Fruit fly (Drosophila melanogaster): Measurements from ENCODE around the gene CG44194.

CG44194 gene

dm6 chr3R:12982167-12982981 lies 15.2 kb downstream of the CG44194 start (continued):
- no peak for TF ChIP-seq sima (GFP tag; optimal IDR thresholded peaks at IDR 0.05)
- peak; percentile 38 for TF ChIP-seq Blimp-1 (GFP tag; optimal IDR thresholded peaks at IDR 0.05)
- TF ChIP-seq CG2202 (tag; optimal IDR thresholded peaks at IDR 0.05) = peak; percentile 33
- peak; percentile 13 for TF ChIP-seq CG18764 (GFP tag; optimal IDR thresholded peaks at IDR 0.05)
- no peak for TF ChIP-seq CG8290 (GFP tag; optimal IDR thresholded peaks at IDR 0.05)
- peak in 1 of 2 experiments; percentile 60 for TF ChIP-seq CG8290 (tag; optimal IDR thresholded peaks at IDR 0.05)
- TF ChIP-seq Sin3A (optimal IDR thresholded peaks at IDR 0.05) = no peak
- no peak for TF ChIP-seq jing (GFP tag; optimal IDR thresholded peaks at IDR 0.05)
- TF ChIP-seq hth (optimal IDR thresholded peaks at IDR 0.05) = no peak
- peak; percentile 10 for TF ChIP-seq corto (GFP tag; optimal IDR thresholded peaks at IDR 0.05)
- TF ChIP-seq B-H1 (GFP tag; IDR thresholded peaks at IDR 0.05) = no peak
- TF ChIP-seq slou (GFP tag; optimal IDR thresholded peaks at IDR 0.05) = peak; percentile 38
- TF ChIP-seq zfh2 (GFP tag; optimal IDR thresholded peaks at IDR 0.05) = peak; percentile 60
- TF ChIP-seq Oli (tag; optimal IDR thresholded peaks at IDR 0.05) = peak; percentile 83
- TF ChIP-seq NfI (GFP tag; optimal IDR thresholded peaks at IDR 0.05) = peak; percentile 77
- peak; percentile 32 for TF ChIP-seq tin (GFP tag; optimal IDR thresholded peaks at IDR 0.05)
- peak; percentile 53 for TF ChIP-seq dmrt11E (tag; optimal IDR thresholded peaks at IDR 0.05)
- TF ChIP-seq eyg (GFP tag; optimal IDR thresholded peaks at IDR 0.05) = no peak
- peak; percentile 50; the same call in 1 of the 3 replicates for TF ChIP-seq Mrtf (GFP tag; IDR thresholded peaks at IDR 0.05)
- TF ChIP-seq CG16813 (GFP tag; IDR thresholded peaks at IDR 0.05; ENCODE audit: partially characterized antibody) = no peak
- peak; percentile 58; the same call in 1 of the 2 replicates for TF ChIP-seq ranshi (GFP tag; IDR thresholded peaks at IDR 0.05)
- TF ChIP-seq yki (optimal IDR thresholded peaks at IDR 0.05) = no peak
- TF ChIP-seq CG10209 (GFP tag; optimal IDR thresholded peaks at IDR 0.05) = peak; percentile 71
- no peak for TF ChIP-seq chif (GFP tag; optimal IDR thresholded peaks at IDR 0.05)
- peak; percentile 64 for TF ChIP-seq CG30403 (GFP tag; optimal IDR thresholded peaks at IDR 0.05)
- no peak for TF ChIP-seq NC2α (GFP tag; optimal IDR thresholded peaks at IDR 0.05)
- no peak for TF ChIP-seq en (GFP tag; optimal IDR thresholded peaks at IDR 0.05)
- peak in 1 of 2 experiments; percentile 28 for TF ChIP-seq insv (GFP tag; optimal IDR thresholded peaks at IDR 0.05)
- TF ChIP-seq lilli (GFP tag; optimal IDR thresholded peaks at IDR 0.05) = peak; percentile 63
- peak; percentile 63 for TF ChIP-seq CG16815 (GFP tag; optimal IDR thresholded peaks at IDR 0.05)
- peak; percentile 34 for TF ChIP-seq nmo (GFP tag; optimal IDR thresholded peaks at IDR 0.05)
- peak; percentile 20 for TF ChIP-seq CG7928 (GFP tag; optimal IDR thresholded peaks at IDR 0.05)
- TF ChIP-seq grn (GFP tag; optimal IDR thresholded peaks at IDR 0.05) = peak; percentile 32
- 0 out of 4 replicates have a peak, but pooled peaks have one; percentile 43 for TF ChIP-seq chinmo (GFP tag; IDR thresholded peaks at IDR 0.05; ENCODE audit: partially characterized antibody)
- no peak for TF ChIP-seq ftz-f1 (GFP tag; optimal IDR thresholded peaks at IDR 0.05)
- peak; percentile 56 for TF ChIP-seq CG11695 (GFP tag; IDR thresholded peaks at IDR 0.05)
- peak; percentile 70 for TF ChIP-seq Fer3 (tag; optimal IDR thresholded peaks at IDR 0.05)
- peak; percentile 86 for TF ChIP-seq Meics (GFP tag; optimal IDR thresholded peaks at IDR 0.05)
- peak; percentile 69 for TF ChIP-seq fd3F (GFP tag; optimal IDR thresholded peaks at IDR 0.05)
- no peak for TF ChIP-seq CG15479 (GFP tag; optimal IDR thresholded peaks at IDR 0.05)
- peak; percentile 89 for TF ChIP-seq CG2678 (tag; optimal IDR thresholded peaks at IDR 0.05)
- no peak for TF ChIP-seq da (GFP tag; optimal IDR thresholded peaks at IDR 0.05)
- TF ChIP-seq Dek (tag; optimal IDR thresholded peaks at IDR 0.05) = peak; percentile 82
- TF ChIP-seq exex (tag; optimal IDR thresholded peaks at IDR 0.05) = no peak
- TF ChIP-seq CG14050 (GFP tag; IDR thresholded peaks at IDR 0.05) = peak; percentile 48; the same call in 1 of the 3 replicates
- TF ChIP-seq CG31224 (GFP tag; IDR thresholded peaks at IDR 0.05) = peak; percentile 63
- peak; percentile 53; the same call in 1 of the 3 replicates for TF ChIP-seq CG7357 (GFP tag; IDR thresholded peaks at IDR 0.05)
- TF ChIP-seq Ssrp (tag; optimal IDR thresholded peaks at IDR 0.05) = peak; percentile 67
- TF ChIP-seq CG12299 (tag; optimal IDR thresholded peaks at IDR 0.05) = peak; percentile 14
- TF ChIP-seq CG32772 (GFP tag; IDR thresholded peaks at IDR 0.05) = peak; percentile 66

Measured in whole organism, embryonic.